Fruit fly (Drosophila melanogaster) whole organism, embryonic: ENCODE data around the gene SdhC.

Experiments used
- ATbp ChIP-seq: fragments of 200-800 bp; sonication (Bioruptor generic); optimal IDR thresholded peaks from 2 replicates; lab custom pipeline; 2017; ENCODE audit warnings: missing biosample characterization, mild to moderate bottlenecking, missing genetic modification characterization, missing genetic modification reagents
- Atf3 ChIP-seq: fragments of 200-800 bp; sonication (Bioruptor generic); optimal IDR thresholded peaks from 3 replicates; lab custom pipeline; 2016; ENCODE audit warnings: missing biosample characterization, missing genetic modification characterization
- BtbVII ChIP-seq: fragments of 200-800 bp; sonication (Bioruptor generic); optimal IDR thresholded peaks from 3 replicates; lab custom pipeline; 2017; ENCODE audit warnings: missing biosample characterization, mild to moderate bottlenecking, missing genetic modification characterization
- Bteb2 ChIP-seq: fragments of 200-800 bp; sonication (Bioruptor generic); optimal IDR thresholded peaks from 2 replicates; lab custom pipeline; 2016; ENCODE audit warnings: missing biosample characterization, missing genetic modification characterization
- CG10267 ChIP-seq: fragments of 200-800 bp; sonication (Bioruptor generic); optimal IDR thresholded peaks from 2 replicates; lab custom pipeline; 2018; ENCODE audit warnings: missing biosample characterization, mild to moderate bottlenecking, missing genetic modification characterization, moderate library complexity
- CG10543 ChIP-seq: fragments of 200-800 bp; sonication (Bioruptor generic); optimal IDR thresholded peaks from 3 replicates; lab custom pipeline; 2017; ENCODE audit warnings: missing biosample characterization, mild to moderate bottlenecking, missing genetic modification characterization, moderate library complexity
- CG11456 ChIP-seq: fragments of 200-800 bp; sonication (Bioruptor generic); IDR thresholded peaks from 3 replicates; pipeline ENCODE4 v1.3.6; 2022; ENCODE audit warnings: missing biosample characterization, missing genetic modification characterization
- CG1529 ChIP-seq: fragments of 200-800 bp; sonication (Bioruptor generic); optimal IDR thresholded peaks from 3 replicates; lab custom pipeline; 2018; ENCODE audit warnings: missing biosample characterization, missing genetic modification characterization
- CG1602 ChIP-seq: fragments of 200-800 bp; sonication (Bioruptor generic); optimal IDR thresholded peaks from 3 replicates; lab custom pipeline; 2016; ENCODE audit warnings: missing biosample characterization, missing genetic modification characterization
- CG16863 ChIP-seq: fragments of 200-800 bp; sonication (Bioruptor generic); optimal IDR thresholded peaks from 3 replicates; lab custom pipeline; 2016; ENCODE audit warnings: missing biosample characterization, missing genetic modification characterization
- CG17385 ChIP-seq: fragments of 200-800 bp; sonication (Bioruptor generic); optimal IDR thresholded peaks from 3 replicates; lab custom pipeline; 2018; ENCODE audit warnings: missing biosample characterization, mild to moderate bottlenecking, missing genetic modification characterization
- CG17829 ChIP-seq: fragments of 200-800 bp; optimal IDR thresholded peaks from 2 replicates; lab custom pipeline; 2019; ENCODE audit warnings: missing biosample characterization, mild to moderate bottlenecking, missing genetic modification characterization, moderate library complexity
- CG31224 ChIP-seq: fragments of 200-800 bp; sonication (Bioruptor generic); IDR thresholded peaks from 2 replicates; pipeline ENCODE4 v1.3.6; 2022; ENCODE audit warnings: missing biosample characterization, missing genetic modification characterization
- CG34224 ChIP-seq: fragments of 200-800 bp; sonication (Bioruptor generic); IDR thresholded peaks from 3 replicates; pipeline ENCODE4 v1.3.6; 2022; ENCODE audit warnings: missing biosample characterization, missing genetic modification characterization; ENCODE audit not compliant: partially characterized antibody
- CG34422 ChIP-seq: fragments of 200-800 bp; sonication (Bioruptor generic); IDR thresholded peaks from 3 replicates; pipeline ENCODE4 v1.3.6; 2022; ENCODE audit warnings: missing biosample characterization, missing genetic modification characterization
- CG4328 ChIP-seq: fragments of 200-800 bp; sonication (Bioruptor generic); optimal IDR thresholded peaks from 3 replicates; lab custom pipeline; 2017; ENCODE audit warnings: missing biosample characterization, missing genetic modification reagents, missing genetic modification characterization
- CG6765 ChIP-seq: fragments of 200-800 bp; sonication (Bioruptor generic); optimal IDR thresholded peaks from 3 replicates; lab custom pipeline; 2017; ENCODE audit warnings: missing biosample characterization, mild to moderate bottlenecking, missing genetic modification characterization
- CG7745 ChIP-seq: fragments of 200-800 bp; sonication (Bioruptor generic); optimal IDR thresholded peaks from 2 replicates; lab custom pipeline; 2018; ENCODE audit warnings: missing biosample characterization, mild to moderate bottlenecking, missing genetic modification characterization, moderate library complexity
- CG8924 ChIP-seq: fragments of 200-800 bp; optimal IDR thresholded peaks from 3 replicates; lab custom pipeline; 2019; ENCODE audit warnings: missing biosample characterization, mild to moderate bottlenecking, missing genetic modification characterization, moderate library complexity
- CG9437 ChIP-seq: fragments of 200-800 bp; sonication (Bioruptor generic); optimal IDR thresholded peaks from 2 replicates; lab custom pipeline; 2018; ENCODE audit warnings: missing biosample characterization, mild to moderate bottlenecking, missing genetic modification characterization
- Deaf1 ChIP-seq: fragments of 200-800 bp; optimal IDR thresholded peaks from 3 replicates; lab custom pipeline; 2019; ENCODE audit warnings: missing biosample characterization, mild to moderate bottlenecking, missing genetic modification characterization, moderate library complexity
- Eip74EF ChIP-seq, 2 experiments: fragments of 200-800 bp in 1 of 2; fragments of >200 bp in 1 of 2; sonication (Bioruptor generic) in 1 of 2; optimal IDR thresholded peaks; 2 replicates each; lab custom pipeline; 2017 to 2019; ENCODE audit warnings: missing biosample characterization in 2 of 2, missing genetic modification characterization in 2 of 2, mild to moderate bottlenecking in 1 of 2, moderate library complexity in 1 of 2
- Fer2 ChIP-seq: fragments of 200-800 bp; sonication (Bioruptor generic); optimal IDR thresholded peaks from 2 replicates; lab custom pipeline; 2018; ENCODE audit warnings: missing biosample characterization, mild to moderate bottlenecking, missing genetic modification characterization, moderate library complexity
- GATAe ChIP-seq: fragments of 200-800 bp; sonication (Bioruptor generic); conservative IDR thresholded peaks from 2 replicates; pipeline ENCODE4 v1.3.6; 2022; ENCODE audit warnings: missing biosample characterization, missing genetic modification characterization
- HHEX ChIP-seq: fragments of 200-800 bp; sonication (Bioruptor generic); optimal IDR thresholded peaks from 3 replicates; lab custom pipeline; 2017; ENCODE audit warnings: missing biosample characterization, mild to moderate bottlenecking, missing genetic modification characterization, missing genetic modification reagents
- HLH54F ChIP-seq: fragments of 200-800 bp; sonication (Bioruptor generic); optimal IDR thresholded peaks from 3 replicates; lab custom pipeline; 2016; ENCODE audit warnings: missing biosample characterization, missing genetic modification characterization
- Hey ChIP-seq: fragments of 200-800 bp; sonication (Bioruptor generic); optimal IDR thresholded peaks from 3 replicates; lab custom pipeline; 2018; ENCODE audit warnings: missing biosample characterization, mild to moderate bottlenecking, missing genetic modification characterization
- Med ChIP-seq: fragments of 200-800 bp; sonication (Bioruptor generic); peaks from one replicate; lab custom pipeline; 2016; ENCODE audit warnings: missing biosample characterization, missing genetic modification characterization, mild to moderate bottlenecking, inconsistent platforms, moderate library complexity
- Pdp1 ChIP-seq, 2 experiments: fragments of 200-800 bp; sonication (Bioruptor generic); optimal IDR thresholded peaks; 3 replicates each; lab custom pipeline; 2016; ENCODE audit warnings: missing biosample characterization in 2 of 2, missing genetic modification characterization in 2 of 2, mild to moderate bottlenecking in 1 of 2, moderate library complexity in 1 of 2
- Poxn ChIP-seq: fragments of 200-800 bp; sonication (Bioruptor generic); IDR thresholded peaks from 2 replicates; pipeline ENCODE4 v1.3.6; 2022; ENCODE audit warnings: missing biosample characterization, missing genetic modification characterization
- Trl ChIP-seq, 3 experiments: fragments of >200 bp in 2 of 3; fragments of 200-800 bp in 1 of 3; sonication (Bioruptor generic) in 1 of 3; optimal IDR thresholded peaks; 2 replicates in 1 of 3; 3 replicates in 2 of 3; lab custom pipeline; 2016 to 2017; ENCODE audit warnings: missing biosample characterization in 1 of 3, missing genetic modification characterization in 1 of 3
- Vsx1 ChIP-seq: fragments of 200-800 bp; sonication (Bioruptor generic); optimal IDR thresholded peaks from 2 replicates; lab custom pipeline; 2017; ENCODE audit warnings: missing biosample characterization, mild to moderate bottlenecking, missing genetic modification characterization, missing genetic modification reagents
- ab ChIP-seq: fragments of 200-800 bp; sonication (Bioruptor generic); optimal IDR thresholded peaks from 2 replicates; lab custom pipeline; 2016; ENCODE audit warnings: missing biosample characterization, missing genetic modification characterization
- cwo ChIP-seq: fragments of 200-800 bp; sonication (Bioruptor generic); optimal IDR thresholded peaks from 3 replicates; lab custom pipeline; 2017; ENCODE audit warnings: missing biosample characterization, missing genetic modification characterization, mild to moderate bottlenecking, moderate library complexity, missing genetic modification reagents
- esg ChIP-seq: fragments of 200-800 bp; sonication (Bioruptor generic); conservative IDR thresholded peaks from 2 replicates; pipeline ENCODE4 v1.3.6; 2022; ENCODE audit warnings: missing biosample characterization, missing genetic modification characterization
- exex ChIP-seq: fragments of 200-800 bp; sonication (Bioruptor generic); optimal IDR thresholded peaks from 4 replicates; lab custom pipeline; 2018; ENCODE audit warnings: missing biosample characterization, mild to moderate bottlenecking, missing genetic modification characterization, moderate library complexity
- fru ChIP-seq: fragments of >200 bp; optimal IDR thresholded peaks from 2 replicates; lab custom pipeline; 2017
- grn ChIP-seq: fragments of 200-800 bp; sonication (Bioruptor generic); optimal IDR thresholded peaks from 3 replicates; lab custom pipeline; 2017; ENCODE audit warnings: missing biosample characterization, missing genetic modification characterization
- insv ChIP-seq, 2 experiments: fragments of 200-800 bp; sonication (Bioruptor generic); optimal IDR thresholded peaks; 3 replicates each; lab custom pipeline; 2016 to 2018; ENCODE audit warnings: missing biosample characterization in 2 of 2, missing genetic modification characterization in 2 of 2
- lab ChIP-seq: fragments of 200-800 bp; sonication (Bioruptor generic); optimal IDR thresholded peaks from 3 replicates; lab custom pipeline; 2017; ENCODE audit warnings: missing biosample characterization, missing genetic modification characterization, mild to moderate bottlenecking, moderate library complexity, missing genetic modification reagents
- mirr ChIP-seq: fragments of 200-800 bp; sonication (Bioruptor generic); optimal IDR thresholded peaks from 3 replicates; lab custom pipeline; 2018; ENCODE audit warnings: missing biosample characterization, mild to moderate bottlenecking, missing genetic modification characterization
- sd ChIP-seq: fragments of 200-800 bp; sonication (Bioruptor generic); optimal IDR thresholded peaks from 3 replicates; lab custom pipeline; 2018; ENCODE audit warnings: missing biosample characterization, mild to moderate bottlenecking, missing genetic modification characterization, moderate library complexity
- sob ChIP-seq: fragments of 200-800 bp; sonication (Bioruptor generic); IDR thresholded peaks from 2 replicates; pipeline ENCODE4 v1.3.6; 2022; ENCODE audit warnings: missing biosample characterization, missing genetic modification characterization
- ssp ChIP-seq: fragments of 200-800 bp; sonication (Bioruptor generic); IDR thresholded peaks from 2 replicates; pipeline ENCODE4 v1.3.6; 2022; ENCODE audit warnings: missing biosample characterization, missing genetic modification characterization
- unc-4 ChIP-seq: fragments of 200-800 bp; sonication (Bioruptor generic); IDR thresholded peaks from 2 replicates; pipeline ENCODE4 v1.3.6; 2022; ENCODE audit warnings: missing biosample characterization, missing genetic modification characterization; ENCODE audit not compliant: partially characterized antibody
- wek ChIP-seq: fragments of 200-800 bp; sonication (Bioruptor generic); optimal IDR thresholded peaks from 3 replicates; lab custom pipeline; 2018; ENCODE audit warnings: missing biosample characterization, mild to moderate bottlenecking, missing genetic modification characterization, moderate library complexity

Gene SdhC

dm6 chr3R:11200042-11200884 lies 9.4 kb downstream of the SdhC start (continued):
- peak; percentile 41 for TF ChIP-seq CG17385
- no peak for TF ChIP-seq insv (GFP tag; optimal IDR thresholded peaks at IDR 0.05; lab: Kevin White, UChicago)
- TF ChIP-seq CG11456 (GFP tag; lab: Robert Waterston, UW), result 0 out of 3 replicates have a peak, but pooled peaks have one; percentile 36
- peak; percentile 57 for TF ChIP-seq Med
- no peak for TF ChIP-seq HLH54F (GFP tag; lab: Kevin White, UChicago)
- TF ChIP-seq Vsx1 (GFP tag; lab: Kevin White, UChicago), result peak; percentile 41
- TF ChIP-seq unc-4 (GFP tag; lab: Robert Waterston, UW), result 0 out of 2 replicates have a peak, but pooled peaks have one; percentile 15
- no peak for TF ChIP-seq ssp (GFP tag; lab: Robert Waterston, UW)
- TF ChIP-seq Poxn (GFP tag; lab: Robert Waterston, UW), result no peak
- TF ChIP-seq CG17829 (tag; lab: Kevin White, UChicago), result peak; percentile 14
- no peak for TF ChIP-seq CG16863 (GFP tag; lab: Kevin White, UChicago)
- peak; percentile 27 for TF ChIP-seq CG1529
- TF ChIP-seq ATbp (GFP tag; lab: Kevin White, UChicago), result peak; percentile 46
- TF ChIP-seq CG34422 (GFP tag; lab: Robert Waterston, UW), result peak; percentile 13; the same call in 1 of the 3 replicates
- TF ChIP-seq Trl (optimal IDR thresholded peaks at IDR 0.05; lab: Kevin White, UChicago), result peak; percentile 41 to 84
- no peak for TF ChIP-seq Trl (GFP tag; optimal IDR thresholded peaks at IDR 0.05; lab: Kevin White, UChicago)
- no peak for TF ChIP-seq Fer2
- TF ChIP-seq ab (GFP tag; lab: Kevin White, UChicago), result no peak
- no peak for TF ChIP-seq CG8924

DNA sequence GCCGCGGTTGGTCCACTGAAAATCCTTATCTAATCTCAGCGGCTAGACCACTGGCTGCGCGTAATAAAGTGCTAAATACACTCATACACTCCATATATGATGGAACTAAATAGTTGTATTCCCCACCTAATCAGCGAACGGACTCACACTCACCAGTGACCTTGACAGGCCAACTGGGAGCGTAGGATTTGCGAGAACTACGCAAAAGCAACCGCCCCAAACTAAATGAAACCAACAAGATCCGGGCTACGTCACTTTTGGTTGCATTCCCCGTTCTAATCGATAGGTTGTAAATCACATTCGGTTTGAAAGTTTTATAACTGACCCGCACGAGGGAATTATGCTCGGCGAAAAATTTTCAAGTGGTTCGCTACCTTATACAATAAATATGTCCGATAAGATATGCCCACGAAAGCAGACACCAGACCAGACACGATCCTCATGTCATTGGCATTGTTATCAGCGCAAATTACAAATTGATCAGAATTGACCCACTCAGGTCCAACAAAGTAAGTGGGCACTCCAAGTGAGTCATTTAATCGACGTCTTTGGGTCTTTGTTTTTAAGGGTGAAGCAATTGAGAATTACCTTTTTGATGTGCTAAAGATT lies 10.3 kb downstream of the SdhC start:
- TF ChIP-seq CG10543 (GFP tag; lab: Kevin White, UChicago), result peak; percentile 24
- TF ChIP-seq CG10267, result no peak
- TF ChIP-seq grn, result peak; percentile 87
- peak; percentile 29 for TF ChIP-seq CG7745 (tag; lab: Kevin White, UChicago)
- peak; percentile 86 for TF ChIP-seq cwo (GFP tag; lab: Kevin White, UChicago)
- TF ChIP-seq GATAe (GFP tag; lab: Robert Waterston, UW), result peak; percentile 21; the same call in 1 of the 2 replicates
- TF ChIP-seq wek (GFP tag; lab: Kevin White, UChicago), result no peak
- no peak for TF ChIP-seq Bteb2 (GFP tag; lab: Kevin White, UChicago)
- no peak for TF ChIP-seq CG9437 (GFP tag; lab: Kevin White, UChicago)
- peak; percentile 23 for TF ChIP-seq Deaf1 (tag; lab: Kevin White, UChicago)
- no peak for TF ChIP-seq fru (lab: Kevin White, UChicago)
- peak; percentile 12 for TF ChIP-seq CG6765
- TF ChIP-seq Pdp1 (GFP tag; optimal IDR thresholded peaks at IDR 0.05; lab: Kevin White, UChicago), result peak in 1 of 2 experiments; percentile 84
- peak; percentile 82 for TF ChIP-seq sd
- peak; percentile 74 for TF ChIP-seq CG31224 (GFP tag; lab: Robert Waterston, UW)
- TF ChIP-seq Hey, result peak; percentile 83
- TF ChIP-seq CG1602 (GFP tag; lab: Kevin White, UChicago), result no peak
- TF ChIP-seq CG4328 (GFP tag; lab: Kevin White, UChicago), result no peak
- peak; percentile 32 for TF ChIP-seq BtbVII (GFP tag; lab: Kevin White, UChicago)
- no peak for TF ChIP-seq esg (GFP tag; lab: Robert Waterston, UW)
- no peak for TF ChIP-seq HHEX (GFP tag; lab: Kevin White, UChicago)
- peak; percentile 50 for TF ChIP-seq Med
- TF ChIP-seq Eip74EF (GFP tag; optimal IDR thresholded peaks at IDR 0.05; lab: Kevin White, UChicago), result no peak
- no peak for TF ChIP-seq Atf3 (GFP tag; lab: Kevin White, UChicago)
- TF ChIP-seq CG34224 (GFP tag; lab: Robert Waterston, UW), result no peak
- no peak for TF ChIP-seq lab (GFP tag; lab: Kevin White, UChicago)
- TF ChIP-seq ab (GFP tag; lab: Kevin White, UChicago), result no peak
- 0 out of 2 replicates have a peak, but pooled peaks have one; percentile 9 for TF ChIP-seq sob (GFP tag; lab: Robert Waterston, UW)
- peak; percentile 86 for TF ChIP-seq mirr
- peak; percentile 98 for TF ChIP-seq exex (tag; lab: Kevin White, UChicago)
